Fruit fly (Drosophila melanogaster) whole organism, embryonic: ENCODE results near the gene Oatp30B.

Source experiments
- Ada2b ChIP-seq: fragments of 200-800 bp; sonication (Bioruptor generic); IDR thresholded peaks from 2 replicates; pipeline ENCODE4 v1.3.6; 2022; ENCODE audit warnings: missing biosample characterization, missing genetic modification characterization
- Antp ChIP-seq: fragments of 200-800 bp; sonication (Bioruptor generic); optimal IDR thresholded peaks from 3 replicates; lab custom pipeline; 2016; ENCODE audit warnings: missing biosample characterization, missing genetic modification characterization
- B-H2 ChIP-seq: fragments of 200-800 bp; sonication (Bioruptor generic); optimal IDR thresholded peaks from 2 replicates; lab custom pipeline; 2018; ENCODE audit warnings: missing biosample characterization, mild to moderate bottlenecking, missing genetic modification characterization
- Bgb ChIP-seq: fragments of 200-800 bp; sonication (Bioruptor generic); IDR thresholded peaks from 2 replicates; pipeline ENCODE4 v1.3.6; 2022; ENCODE audit warnings: missing biosample characterization, missing genetic modification characterization; ENCODE audit not compliant: partially characterized antibody
- Bteb2 ChIP-seq: fragments of 200-800 bp; sonication (Bioruptor generic); optimal IDR thresholded peaks from 2 replicates; lab custom pipeline; 2016; ENCODE audit warnings: missing biosample characterization, missing genetic modification characterization
- CG10979 ChIP-seq: fragments of 200-800 bp; sonication (Bioruptor generic); optimal IDR thresholded peaks from 2 replicates; lab custom pipeline; 2018; ENCODE audit warnings: missing biosample characterization, mild to moderate bottlenecking, missing genetic modification characterization, moderate library complexity
- CG11085 ChIP-seq: fragments of 200-800 bp; sonication (Bioruptor generic); IDR thresholded peaks from 2 replicates; pipeline ENCODE4 v1.3.6; 2022; ENCODE audit warnings: missing biosample characterization, missing genetic modification characterization
- CG11504 ChIP-seq: fragments of 200-800 bp; sonication (Bioruptor generic); optimal IDR thresholded peaks from 3 replicates; lab custom pipeline; 2019; ENCODE audit warnings: missing biosample characterization, mild to moderate bottlenecking, missing genetic modification characterization, moderate library complexity
- CG11560 ChIP-seq: fragments of 200-800 bp; sonication (Bioruptor generic); IDR thresholded peaks from 3 replicates; pipeline ENCODE4 v1.3.6; 2022; ENCODE audit warnings: missing biosample characterization, missing genetic modification characterization
- CG1233 ChIP-seq: fragments of 200-800 bp; sonication (Bioruptor generic); optimal IDR thresholded peaks from 4 replicates; lab custom pipeline; 2018; ENCODE audit warnings: missing biosample characterization, mild to moderate bottlenecking, missing genetic modification characterization
- CG13424 ChIP-seq: fragments of 200-800 bp; sonication (Bioruptor generic); optimal IDR thresholded peaks from 2 replicates; lab custom pipeline; 2019; ENCODE audit warnings: missing biosample characterization, mild to moderate bottlenecking, missing genetic modification characterization, moderate library complexity
- CG16813 ChIP-seq: fragments of 200-800 bp; sonication (Bioruptor generic); IDR thresholded peaks from 3 replicates; pipeline ENCODE4 v1.3.6; 2022; ENCODE audit warnings: missing biosample characterization, missing genetic modification characterization; ENCODE audit not compliant: partially characterized antibody
- CG2678 ChIP-seq: fragments of 200-800 bp; sonication (Bioruptor generic); optimal IDR thresholded peaks from 3 replicates; lab custom pipeline; 2019; ENCODE audit warnings: missing biosample characterization, mild to moderate bottlenecking, missing genetic modification characterization, moderate library complexity
- CG2712 ChIP-seq: fragments of 200-800 bp; optimal IDR thresholded peaks from 3 replicates; lab custom pipeline; 2019; ENCODE audit warnings: missing biosample characterization, mild to moderate bottlenecking, missing genetic modification characterization, moderate library complexity
- CG32532 ChIP-seq: fragments of 200-800 bp; sonication (Bioruptor generic); IDR thresholded peaks from 2 replicates; pipeline ENCODE4 v1.3.6; 2022; ENCODE audit warnings: missing biosample characterization, missing genetic modification characterization
- CG32772 ChIP-seq: fragments of 200-800 bp; sonication (Bioruptor generic); IDR thresholded peaks from 2 replicates; pipeline ENCODE4 v1.3.6; 2022; ENCODE audit warnings: missing biosample characterization, missing genetic modification characterization
- CG4730 ChIP-seq: fragments of 200-800 bp; sonication (Bioruptor generic); IDR thresholded peaks from 2 replicates; pipeline ENCODE4 v1.3.6; 2022; ENCODE audit warnings: missing biosample characterization, missing genetic modification characterization
- CG5953 ChIP-seq: fragments of 200-800 bp; sonication (Bioruptor generic); IDR thresholded peaks from 2 replicates; pipeline ENCODE4 v1.3.6; 2022; ENCODE audit warnings: missing biosample characterization, missing genetic modification characterization
- CG6683 ChIP-seq: fragments of 200-800 bp; sonication (Bioruptor generic); optimal IDR thresholded peaks from 2 replicates; lab custom pipeline; 2017; ENCODE audit warnings: missing biosample characterization, mild to moderate bottlenecking, missing genetic modification characterization, missing genetic modification reagents
- CG7372 ChIP-seq: fragments of 200-800 bp; sonication (Bioruptor generic); IDR thresholded peaks from 2 replicates; pipeline ENCODE4 v1.3.6; 2022; ENCODE audit warnings: missing biosample characterization, missing genetic modification characterization
- CG9727 ChIP-seq: fragments of 200-800 bp; sonication (Bioruptor generic); optimal IDR thresholded peaks from 3 replicates; lab custom pipeline; 2017; ENCODE audit warnings: missing biosample characterization, mild to moderate bottlenecking, missing genetic modification characterization
- D19A ChIP-seq: fragments of 200-800 bp; optimal IDR thresholded peaks from 3 replicates; lab custom pipeline; 2019; ENCODE audit warnings: missing biosample characterization, mild to moderate bottlenecking, missing genetic modification characterization, moderate library complexity
- Dek ChIP-seq: fragments of 200-800 bp; sonication (Bioruptor generic); optimal IDR thresholded peaks from 3 replicates; lab custom pipeline; 2019; ENCODE audit warnings: missing biosample characterization, mild to moderate bottlenecking, missing genetic modification characterization, moderate library complexity
- Dip2 ChIP-seq: fragments of 200-800 bp; sonication (Bioruptor generic); IDR thresholded peaks from 2 replicates; pipeline ENCODE4 v1.3.6; 2022; ENCODE audit warnings: missing biosample characterization, missing genetic modification characterization
- Ets65A ChIP-seq: fragments of 200-800 bp; sonication (Bioruptor generic); peaks from one replicate; lab custom pipeline; 2016; ENCODE audit warnings: missing biosample characterization, missing genetic modification characterization
- HLH3B ChIP-seq: fragments of 200-800 bp; sonication (Bioruptor generic); IDR thresholded peaks from 2 replicates; pipeline ENCODE4 v1.3.6; 2022; ENCODE audit warnings: missing biosample characterization, missing genetic modification characterization
- Jarid2 ChIP-seq: fragments of 200-800 bp; sonication (Bioruptor generic); optimal IDR thresholded peaks from 3 replicates; lab custom pipeline; 2017; ENCODE audit warnings: mild to moderate bottlenecking, missing biosample characterization, missing genetic modification reagents, missing genetic modification characterization
- MESR4 ChIP-seq: fragments of 200-800 bp; sonication (Bioruptor generic); optimal IDR thresholded peaks from 2 replicates; lab custom pipeline; 2018; ENCODE audit warnings: missing biosample characterization, mild to moderate bottlenecking, missing genetic modification characterization, moderate library complexity
- Med ChIP-seq: fragments of 200-800 bp; sonication (Bioruptor generic); peaks from one replicate; lab custom pipeline; 2016; ENCODE audit warnings: missing biosample characterization, missing genetic modification characterization, mild to moderate bottlenecking, inconsistent platforms, moderate library complexity
- NK7.1 ChIP-seq: fragments of 200-800 bp; sonication (Bioruptor generic); optimal IDR thresholded peaks from 3 replicates; lab custom pipeline; 2016; ENCODE audit warnings: missing biosample characterization, missing genetic modification characterization
- Rfx ChIP-seq: fragments of 200-800 bp; sonication (Bioruptor generic); IDR thresholded peaks from 2 replicates; pipeline ENCODE4 v1.3.6; 2022; ENCODE audit warnings: missing biosample characterization, missing genetic modification characterization
- Side ChIP-seq: fragments of 200-800 bp; sonication (Bioruptor generic); optimal IDR thresholded peaks from 2 replicates; lab custom pipeline; 2016; ENCODE audit warnings: missing biosample characterization, missing genetic modification characterization
- Sox102F ChIP-seq: fragments of 200-800 bp; sonication (Bioruptor generic); optimal IDR thresholded peaks from 2 replicates; lab custom pipeline; 2018; ENCODE audit warnings: missing biosample characterization, mild to moderate bottlenecking, missing genetic modification characterization, moderate library complexity
- Spps ChIP-seq: fragments of 200-800 bp; sonication (Bioruptor generic); optimal IDR thresholded peaks from 2 replicates; lab custom pipeline; 2018; ENCODE audit warnings: missing biosample characterization, mild to moderate bottlenecking, missing genetic modification characterization
- Ssrp ChIP-seq: fragments of 200-800 bp; sonication (Bioruptor generic); optimal IDR thresholded peaks from 2 replicates; lab custom pipeline; 2018; ENCODE audit warnings: missing biosample characterization, mild to moderate bottlenecking, missing genetic modification characterization, moderate library complexity
- Vsx1 ChIP-seq: fragments of 200-800 bp; sonication (Bioruptor generic); optimal IDR thresholded peaks from 2 replicates; lab custom pipeline; 2017; ENCODE audit warnings: missing biosample characterization, mild to moderate bottlenecking, missing genetic modification characterization, missing genetic modification reagents
- amos ChIP-seq: fragments of 200-800 bp; sonication (Bioruptor generic); IDR thresholded peaks from 2 replicates; pipeline ENCODE4 v1.3.6; 2022; ENCODE audit warnings: missing biosample characterization, missing genetic modification characterization; ENCODE audit not compliant: partially characterized antibody
- crol ChIP-seq: fragments of 200-800 bp; sonication (Bioruptor generic); IDR thresholded peaks from 2 replicates; pipeline ENCODE4 v1.3.6; 2022; ENCODE audit warnings: missing biosample characterization, missing genetic modification characterization
- dpn ChIP-seq, 2 experiments: fragments of 200-800 bp; sonication (Bioruptor generic); optimal IDR thresholded peaks; 3 replicates each; lab custom pipeline; 2016; ENCODE audit warnings: missing biosample characterization in 2 of 2, missing genetic modification characterization in 2 of 2
- en ChIP-seq: fragments of 200-800 bp; sonication (Bioruptor generic); optimal IDR thresholded peaks from 2 replicates; lab custom pipeline; 2016; ENCODE audit warnings: missing biosample characterization, missing genetic modification characterization
- hbn ChIP-seq: fragments of 200-800 bp; sonication (Bioruptor generic); IDR thresholded peaks from 2 replicates; pipeline ENCODE4 v1.3.6; 2022; ENCODE audit warnings: missing biosample characterization, missing genetic modification characterization; ENCODE audit not compliant: partially characterized antibody
- kni ChIP-seq: fragments of 200-800 bp; sonication (Bioruptor generic); optimal IDR thresholded peaks from 3 replicates; lab custom pipeline; 2017; ENCODE audit warnings: mild to moderate bottlenecking, missing biosample characterization, missing genetic modification reagents, missing genetic modification characterization
- onecut ChIP-seq: fragments of 200-800 bp; sonication (Bioruptor generic); IDR thresholded peaks from 2 replicates; pipeline ENCODE4 v1.3.6; 2022; ENCODE audit warnings: missing biosample characterization, missing genetic modification characterization
- pnt ChIP-seq: fragments of 200-800 bp; sonication (Bioruptor generic); optimal IDR thresholded peaks from 3 replicates; lab custom pipeline; 2016; ENCODE audit warnings: missing biosample characterization, missing genetic modification characterization
- psq ChIP-seq: fragments of 200-800 bp; sonication (Bioruptor generic); optimal IDR thresholded peaks from 2 replicates; lab custom pipeline; 2017; ENCODE audit warnings: missing biosample characterization, missing genetic modification characterization
- row ChIP-seq: fragments of 200-800 bp; sonication (Bioruptor generic); IDR thresholded peaks from 3 replicates; pipeline ENCODE4 v1.3.6; 2022; ENCODE audit warnings: missing biosample characterization, missing genetic modification characterization
- sd ChIP-seq: fragments of 200-800 bp; sonication (Bioruptor generic); optimal IDR thresholded peaks from 3 replicates; lab custom pipeline; 2018; ENCODE audit warnings: missing biosample characterization, mild to moderate bottlenecking, missing genetic modification characterization, moderate library complexity
- sr ChIP-seq: fragments of 200-800 bp; sonication (Bioruptor generic); IDR thresholded peaks from 3 replicates; pipeline ENCODE4 v1.3.6; 2022; ENCODE audit warnings: missing biosample characterization, missing genetic modification characterization
- ttk ChIP-seq: fragments of 200-800 bp; sonication (Bioruptor generic); IDR thresholded peaks from 2 replicates; pipeline ENCODE4 v2.1.2; 2022; ENCODE audit warnings: missing biosample characterization, missing genetic modification characterization
- vfl ChIP-seq: fragments of 200-800 bp; sonication (Bioruptor generic); optimal IDR thresholded peaks from 2 replicates; lab custom pipeline; 2016; ENCODE audit warnings: missing biosample characterization, missing genetic modification characterization
- wdn ChIP-seq: fragments of 200-800 bp; sonication (Bioruptor generic); IDR thresholded peaks from 2 replicates; pipeline ENCODE4 v1.3.6; 2022; ENCODE audit warnings: missing biosample characterization, missing genetic modification characterization

Gene Oatp30B

dm6 chr2L:9564527-9564926, 43.5 kb downstream of the Oatp30B start (continued):
- TF ChIP-seq dpn (GFP tag; optimal IDR thresholded peaks at IDR 0.05; lab: Kevin White, UChicago) (peak in 1 of 2 experiments; percentile 32), CG13424 (tag; lab: Kevin White, UChicago) (peak; percentile 60), Vsx1 (peak; percentile 21), Dip2 (GFP tag; lab: Robert Waterston, UW) (no peak), Side (GFP tag; lab: Kevin White, UChicago) (no peak), Bteb2 (GFP tag; lab: Kevin White, UChicago) (no peak), ttk (GFP tag; lab: Robert Waterston, UW) (no peak), wdn (0 out of 2 replicates have a peak, but pooled peaks have one; percentile 18), Antp (GFP tag; lab: Kevin White, UChicago) (no peak), sd (no peak), CG32532 (GFP tag; lab: Robert Waterston, UW) (peak; percentile 28; the same call in 1 of the 2 replicates), CG11504 (tag; lab: Kevin White, UChicago) (peak; percentile 73), CG9727 (peak; percentile 31), sr (GFP tag; lab: Robert Waterston, UW) (no peak), CG11085 (no peak), en (no peak), CG5953 (GFP tag; lab: Robert Waterston, UW) (no peak), CG16813 (GFP tag; lab: Robert Waterston, UW) (no peak), Dek (tag; lab: Kevin White, UChicago) (peak; percentile 46), CG2712 (peak; percentile 54), D19A (peak; percentile 40), B-H2 (GFP tag; lab: Kevin White, UChicago) (no peak), CG2678 (peak; percentile 76), amos (GFP tag; lab: Robert Waterston, UW) (no peak), NK7.1 (GFP tag; lab: Kevin White, UChicago) (no peak), hbn (GFP tag; lab: Robert Waterston, UW) (no peak), Ssrp (tag; lab: Kevin White, UChicago) (peak; percentile 51), CG1233 (GFP tag; lab: Kevin White, UChicago) (no peak), Bgb (no peak), onecut (GFP tag; lab: Robert Waterston, UW) (no peak), Ada2b (GFP tag; lab: Robert Waterston, UW) (peak; percentile 35; the same call in 1 of the 2 replicates), CG10979 (tag; lab: Kevin White, UChicago) (peak; percentile 17)

dm6 chr2L:9565387-9565786, 44.4 kb downstream of the Oatp30B start, which contains the start of gene CG46468:
CG46468 (minus strand) TSS chr2L:9565438.
- TF ChIP-seq Jarid2 (GFP tag; lab: Kevin White, UChicago) (no peak), CG6683 (GFP tag; lab: Kevin White, UChicago) (no peak), Ets65A (GFP tag; lab: Kevin White, UChicago) (peak; percentile 10), vfl (GFP tag; lab: Kevin White, UChicago) (no peak), Med (GFP tag; lab: Kevin White, UChicago) (peak; percentile 38), CG7372 (GFP tag; lab: Robert Waterston, UW) (0 out of 2 replicates have a peak, but pooled peaks have one; percentile 9), CG11560 (tag; lab: Robert Waterston, UW) (no peak), CG32772 (GFP tag; lab: Robert Waterston, UW) (peak; percentile 11; the same call in 1 of the 2 replicates), kni (GFP tag; lab: Kevin White, UChicago) (no peak), psq (GFP tag; lab: Kevin White, UChicago) (no peak), pnt (GFP tag; lab: Kevin White, UChicago) (no peak), MESR4 (GFP tag; lab: Kevin White, UChicago) (no peak), CG4730 (GFP tag; lab: Robert Waterston, UW) (0 out of 2 replicates have a peak, but pooled peaks have one; percentile 10), Sox102F (GFP tag; lab: Kevin White, UChicago) (no peak), crol (peak; percentile 71), HLH3B (GFP tag; lab: Robert Waterston, UW) (no peak), Spps (tag; lab: Kevin White, UChicago) (no peak), Rfx (0 out of 2 replicates have a peak, but pooled peaks have one; percentile 20), row (GFP tag; lab: Robert Waterston, UW) (0 out of 3 replicates have a peak, but pooled peaks have one; percentile 17), sr (GFP tag; lab: Robert Waterston, UW) (peak; percentile 55; the same call in 2 of the 3 replicates)
- TF ChIP-seq, all 482 proteins: peak for 9
